Worm (Caenorhabditis elegans) whole organism, L1 larva: ENCODE measurements around the gene F38A5.22.
"Not testable (repeated sequence)": the region's sequence is repeated elsewhere in the genome, so short reads cannot be mapped to it uniquely, and the experiment has no call there.

Experiments
- aly-2 ChIP-seq: fragments of 150-350 bp; optimal IDR thresholded peaks from 2 replicates; lab custom pipeline; 2014; ENCODE audit warnings: missing biosample characterization, missing genetic modification characterization
- egl-27 ChIP-seq, 2 experiments: fragments of 150-350 bp in 1 of 2; sonication (generic microtip); optimal IDR thresholded peaks; 3 replicates each; lab custom pipeline; 2017 to 2018; ENCODE audit warnings: missing biosample characterization in 2 of 2, missing genetic modification characterization in 2 of 2, missing genetic modification reagents in 2 of 2
- jun-1 ChIP-seq: fragments of 150-350 bp; optimal IDR thresholded peaks from 2 replicates; lab custom pipeline; 2014; ENCODE audit warnings: missing biosample characterization, missing genetic modification reagents, missing genetic modification characterization
- nhr-28 ChIP-seq: fragments of 150-350 bp; optimal IDR thresholded peaks from 2 replicates; lab custom pipeline; 2014; ENCODE audit warnings: missing biosample characterization, missing genetic modification characterization
- nhr-77 ChIP-seq: fragments of 150-350 bp; optimal IDR thresholded peaks from 2 replicates; lab custom pipeline; 2014; ENCODE audit warnings: missing biosample characterization, missing genetic modification characterization
- nhr-85 ChIP-seq: sonication (generic microtip); peaks from one replicate; lab custom pipeline; 2016; ENCODE audit warnings: missing genetic modification characterization, inconsistent platforms, missing compliant biosample characterization
- skn-1 ChIP-seq: fragments of 150-350 bp; optimal IDR thresholded peaks from 2 replicates; lab custom pipeline; 2014; ENCODE audit warnings: missing biosample characterization, missing genetic modification characterization
- snpc-4 ChIP-seq: fragments of 150-350 bp; optimal IDR thresholded peaks from 2 replicates; lab custom pipeline; 2014; ENCODE audit warnings: missing biosample characterization, missing genetic modification characterization
- sptf-1 ChIP-seq: fragments of 150-350 bp; optimal IDR thresholded peaks from 2 replicates; lab custom pipeline; 2014; ENCODE audit warnings: missing biosample characterization, missing genetic modification characterization
- tbx-2 ChIP-seq: sonication (generic microtip); optimal IDR thresholded peaks from 2 replicates; lab custom pipeline; 2016; ENCODE audit warnings: missing genetic modification characterization, missing compliant biosample characterization
- unc-62 ChIP-seq: fragments of 150-350 bp; optimal IDR thresholded peaks from 2 replicates; lab custom pipeline; 2014; ENCODE audit warnings: missing biosample characterization, missing genetic modification reagents, missing genetic modification characterization
- zag-1 ChIP-seq: fragments of 150-350 bp; optimal IDR thresholded peaks from 2 replicates; lab custom pipeline; 2014; ENCODE audit warnings: missing biosample characterization, missing genetic modification characterization

- TF ChIP-seq jun-1 (tag; lab: Kevin White, UChicago); tbx-2 (tag; lab: Kevin White, UChicago); sptf-1 (tag; lab: Kevin White, UChicago); egl-27 (tag; optimal IDR thresholded peaks at IDR 0.05; lab: Kevin White, UChicago); zag-1 (tag; lab: Kevin White, UChicago); aly-2 (tag; lab: Kevin White, UChicago); unc-62 (GFP tag; lab: Kevin White, UChicago); skn-1; snpc-4 (tag; lab: Kevin White, UChicago); nhr-85 (tag; lab: Kevin White, UChicago); nhr-28 (tag; lab: Kevin White, UChicago); nhr-77 (tag; lab: Kevin White, UChicago): not testable (repeated sequence)
Observed at ce11 chrIV:6597918-6598317, 2.2 kb upstream of the F38A5.22 start, which contains the start of gene nspb-4.
